Worm (Caenorhabditis elegans): ENCODE data around the gene R07B1.5.

The R07B1.5 gene

ce11 chrX:9856618-9857017 lies 6.8 kb upstream of the R07B1.5 start, which contains the start of gene R07B1.11:
TSS of gene R07B1.11 (plus strand) at chrX:9856918.
- TF ChIP-seq unc-62 (GFP tag; optimal IDR thresholded peaks at IDR 0.05), result no peak

ce11 chrX:9858069-9858468 lies 5.3 kb upstream of the R07B1.5 start, which contains the start of gene scav-5:
TSS of gene scav-5 (plus strand) at chrX:9858365.
- no peak for TF ChIP-seq unc-62 (GFP tag; optimal IDR thresholded peaks at IDR 0.05)

- no peak for TF ChIP-seq unc-62 (GFP tag; optimal IDR thresholded peaks at IDR 0.05)
Observed at ce11 chrX:9866355-9866754, 3.0 kb downstream of the R07B1.5 start, which contains the start of gene R07B1.6. TSS of gene R07B1.6 (plus strand) at chrX:9866655.

ce11 chrX:9868820-9869219 lies 5.4 kb downstream of the R07B1.5 start, which contains the start of gene R07B1.7:
TSS of gene R07B1.7 (plus strand) at chrX:9869120.
- no peak for TF ChIP-seq unc-62 (GFP tag; optimal IDR thresholded peaks at IDR 0.05)

- no peak for TF ChIP-seq unc-62 (GFP tag; optimal IDR thresholded peaks at IDR 0.05)
Observed at ce11 chrX:9869522-9869921, 6.1 kb downstream of the R07B1.5 start, which contains the start of gene R07B1.13. TSS of gene R07B1.13 (plus strand) at chrX:9869822.

- TF ChIP-seq unc-62 (GFP tag; optimal IDR thresholded peaks at IDR 0.05), result no peak
Observed at ce11 chrX:9872554-9872953, 9.2 kb downstream of the R07B1.5 start, which contains the start of gene R07B1.8. TSS of gene R07B1.8 (minus strand) at chrX:9872654.

ce11 chrX:9877117-9877516 lies 13.7 kb downstream of the R07B1.5 start, which contains the start of gene R07B1.9:
TSS of gene R07B1.9 (plus strand) at chrX:9877417.
- no peak for TF ChIP-seq unc-62 (GFP tag; optimal IDR thresholded peaks at IDR 0.05)

- no peak for TF ChIP-seq unc-62 (GFP tag; optimal IDR thresholded peaks at IDR 0.05)
Observed at ce11 chrX:9882112-9882511, 18.7 kb downstream of the R07B1.5 start, which contains the start of gene glo-1. TSS of gene glo-1 (minus strand) at chrX:9882212.

- no peak for TF ChIP-seq unc-62 (GFP tag; optimal IDR thresholded peaks at IDR 0.05)
Observed at ce11 chrX:9882572-9882971, 19.2 kb downstream of the R07B1.5 start.

- TF ChIP-seq unc-62 (GFP tag; optimal IDR thresholded peaks at IDR 0.05), result no peak
Observed at ce11 chrX:9883837-9884324, 20.5 kb downstream of the R07B1.5 start, which contains the start of gene mrp-4. TSS of gene mrp-4 (plus strand) at chrX:9884274.

- TF ChIP-seq unc-62 (GFP tag; optimal IDR thresholded peaks at IDR 0.05), result no peak
Observed at ce11 chrX:9892323-9892722, 28.9 kb downstream of the R07B1.5 start, which contains the start of gene F21G4.1. TSS of gene F21G4.1 (minus strand) at chrX:9892328.

- no peak for TF ChIP-seq unc-62 (GFP tag; optimal IDR thresholded peaks at IDR 0.05)
Observed at ce11 chrX:9893069-9893468, 29.7 kb downstream of the R07B1.5 start.

ce11 chrX:9894844-9895243 lies 31.5 kb downstream of the R07B1.5 start, which contains the start of gene F21G4.3:
TSS of gene F21G4.3 (plus strand) at chrX:9895144.
- TF ChIP-seq unc-62 (GFP tag; optimal IDR thresholded peaks at IDR 0.05), result no peak

- no peak for TF ChIP-seq unc-62 (GFP tag; optimal IDR thresholded peaks at IDR 0.05)
Observed at ce11 chrX:9899426-9900131, 36.2 kb downstream of the R07B1.5 start, which contains the start of gene phf-34. TSS of gene phf-34 (minus strand) at chrX:9899476.

- no peak for TF ChIP-seq unc-62 (GFP tag; optimal IDR thresholded peaks at IDR 0.05)
Observed at ce11 chrX:9905840-9906239, 42.5 kb downstream of the R07B1.5 start, which contains the start of gene F21G4.5. TSS of gene F21G4.5 (plus strand) at chrX:9906140.
